Worm (Caenorhabditis elegans): Measurements from ENCODE around the gene T04F8.3.
A peak's percentile ranks its signal among the peaks of the same experiment; 100 is the strongest.

The T04F8.3 gene

ce11 chrX:11693092-11693491 lies 34.7 kb downstream of the T04F8.3 start, which contains the start of gene smcl-1:
smcl-1 (plus strand) TSS chrX:11693464.
- TF ChIP-seq attf-5 (GFP tag; optimal IDR thresholded peaks at IDR 0.05) (peak; percentile 40), ztf-28 (GFP tag; IDR thresholded peaks at IDR 0.05) (no peak), nfya-1 (tag; optimal IDR thresholded peaks at IDR 0.05; ENCODE audit: borderline replicate concordance, insufficient read depth) (no peak), ama-1 (optimal IDR thresholded peaks at IDR 0.05) (no peak), ama-1 (GFP tag; optimal IDR thresholded peaks at IDR 0.05) (no peak), nhr-80 (tag; optimal IDR thresholded peaks at IDR 0.05) (peak; percentile 51), nhr-179 (tag; optimal IDR thresholded peaks at IDR 0.05) (no peak), egl-18 (GFP tag; IDR thresholded peaks at IDR 0.05) (no peak), ceh-27 (GFP tag; optimal IDR thresholded peaks at IDR 0.05) (peak; percentile 3), ztf-22 (GFP tag; optimal IDR thresholded peaks at IDR 0.05) (no peak), hsf-1 (GFP tag; IDR thresholded peaks at IDR 0.05) (no peak), attf-3 (GFP tag; conservative IDR thresholded peaks at IDR 0.05) (no peak), ZK185.1 (tag; optimal IDR thresholded peaks at IDR 0.05; ENCODE audit: poor library complexity, severe bottlenecking) (peak; percentile 55), ztf-6 (GFP tag; IDR thresholded peaks at IDR 0.05) (no peak), rec-8 (tag; optimal IDR thresholded peaks at IDR 0.05) (no peak), pbrm-1 (GFP tag; IDR thresholded peaks at IDR 0.05) (no peak), aptf-2 (GFP tag; conservative IDR thresholded peaks at IDR 0.05) (no peak), hmg-20 (GFP tag; IDR thresholded peaks at IDR 0.05) (no peak), ceh-40 (GFP tag; IDR thresholded peaks at IDR 0.05) (no peak), dox-1 (GFP tag; IDR thresholded peaks at IDR 0.05) (no peak), B0035.1 (tag; optimal IDR thresholded peaks at IDR 0.05) (no peak), rcor-1 (GFP tag; IDR thresholded peaks at IDR 0.05) (no peak), ekl-4 (GFP tag; IDR thresholded peaks at IDR 0.05) (no peak), F57C9.4 (tag; optimal IDR thresholded peaks at IDR 0.05) (no peak), mcd-1 (GFP tag; IDR thresholded peaks at IDR 0.05) (no peak), nhr-27 (tag; optimal IDR thresholded peaks at IDR 0.05) (no peak), ztf-18 (tag; optimal IDR thresholded peaks at IDR 0.05) (no peak), madf-10 (tag; optimal IDR thresholded peaks at IDR 0.05) (no peak), nhr-120 (GFP tag; IDR thresholded peaks at IDR 0.05) (no peak), lin-40 (tag; optimal IDR thresholded peaks at IDR 0.05) (no peak), hrde-1 (tag; optimal IDR thresholded peaks at IDR 0.05; ENCODE audit: borderline replicate concordance) (no peak), lir-1 (GFP tag; conservative IDR thresholded peaks at IDR 0.05) (no peak), K11D2.4 (GFP tag; IDR thresholded peaks at IDR 0.05) (no peak), D2030.7 (GFP tag; IDR thresholded peaks at IDR 0.05) (no peak), F39B2.1 (GFP tag; IDR thresholded peaks at IDR 0.05) (no peak), lin-26 (GFP tag; IDR thresholded peaks at IDR 0.05) (no peak)

- TF ChIP-seq madf-6 (GFP tag; IDR thresholded peaks at IDR 0.05) (no peak), ceh-79 (tag; optimal IDR thresholded peaks at IDR 0.05) (no peak)
Measured at ce11 chrX:11696696-11697095, 38.3 kb downstream of the T04F8.3 start, which contains the start of gene C44C10.12. C44C10.12 (plus strand) TSS chrX:11696996.

- TF ChIP-seq mes-4 (tag; optimal IDR thresholded peaks at IDR 0.05) = no peak
- no peak for TF ChIP-seq fkh-3 (tag; optimal IDR thresholded peaks at IDR 0.05)
- no peak for TF ChIP-seq K11D2.4 (GFP tag; IDR thresholded peaks at IDR 0.05)
- no peak for TF ChIP-seq F22D6.2 (tag; optimal IDR thresholded peaks at IDR 0.05)
- no peak for TF ChIP-seq sptf-2 (GFP tag; optimal IDR thresholded peaks at IDR 0.05)
- no peak for TF ChIP-seq lin-35 (GFP tag; optimal IDR thresholded peaks at IDR 0.05)
- no peak for TF ChIP-seq tbx-9 (tag; optimal IDR thresholded peaks at IDR 0.05; ENCODE audit: borderline replicate concordance)
- no peak for TF ChIP-seq zfh-2 (GFP tag; conservative IDR thresholded peaks at IDR 0.05)
- TF ChIP-seq lag-1 (GFP tag; IDR thresholded peaks at IDR 0.05) = no peak
- no peak for TF ChIP-seq attf-5 (GFP tag; optimal IDR thresholded peaks at IDR 0.05)
- no peak for TF ChIP-seq Y56A3A.18 (GFP tag; IDR thresholded peaks at IDR 0.05)
- TF ChIP-seq nfyb-1 (GFP tag; IDR thresholded peaks at IDR 0.05) = no peak
- TF ChIP-seq aptf-2 (GFP tag; conservative IDR thresholded peaks at IDR 0.05) = no peak
- no peak for TF ChIP-seq akir-1 (GFP tag; optimal IDR thresholded peaks at IDR 0.05)
Measured at ce11 chrX:11700263-11700662, 41.8 kb downstream of the T04F8.3 start, which contains the start of gene C44C10.15. C44C10.15 (minus strand) TSS chrX:11700363.
